Worm (Caenorhabditis elegans): ENCODE data around the gene D2096.11.

The D2096.11 gene

DNA sequence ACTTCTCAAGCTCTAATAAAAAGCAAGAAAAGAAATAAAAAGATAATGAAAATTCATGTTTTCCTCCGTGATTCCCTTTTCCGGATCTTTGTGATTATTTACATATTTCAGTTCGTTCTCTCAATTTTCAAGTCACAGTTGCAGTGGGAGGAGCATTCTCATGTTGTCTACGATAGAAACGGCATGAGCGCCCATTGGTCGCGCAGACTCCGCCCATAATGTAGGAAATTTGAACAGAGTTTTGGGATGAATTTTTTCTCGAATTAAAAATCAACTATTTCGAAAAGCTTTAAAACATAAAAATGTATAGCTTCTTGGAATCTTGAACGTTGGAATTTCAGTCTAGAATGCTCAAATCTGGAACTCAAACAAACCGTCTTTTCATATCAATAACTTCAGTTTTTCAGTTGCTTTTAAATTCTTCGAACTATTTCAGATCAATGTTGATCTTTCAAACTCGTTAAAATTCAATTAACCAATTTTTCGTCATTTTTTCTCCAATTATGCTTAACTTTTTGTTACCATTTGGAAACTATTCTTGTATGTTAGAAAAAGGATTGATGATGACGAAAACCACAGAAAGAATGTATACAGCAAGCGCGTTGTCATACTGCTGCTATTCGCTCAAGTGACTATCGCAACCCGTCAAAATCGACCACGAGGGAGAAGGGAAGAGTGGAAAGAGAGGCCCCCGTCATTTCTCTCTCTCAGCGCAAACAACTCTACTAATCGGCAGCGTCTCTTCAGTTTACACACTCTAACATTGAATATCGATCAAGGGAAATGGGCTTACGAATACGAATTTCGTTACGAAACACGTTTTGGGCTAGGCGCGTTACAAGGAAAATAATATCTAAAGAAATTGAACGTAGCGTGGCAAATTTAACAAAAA is 37.8 kb upstream of the D2096.11 start (continued):
- peak; percentile 60 for TF ChIP-seq ceh-20 (GFP tag; IDR thresholded peaks at IDR 0.05)
- peak; percentile 71; the same call in 1 of the 2 replicates for TF ChIP-seq zfp-3 (GFP tag; conservative IDR thresholded peaks at IDR 0.05)
- no peak for TF ChIP-seq lin-29 (GFP tag; IDR thresholded peaks at IDR 0.05)
- TF ChIP-seq egl-43 (GFP tag; IDR thresholded peaks at IDR 0.05) = peak; percentile 73
- peak; percentile 33 for TF ChIP-seq ceh-62 (tag; optimal IDR thresholded peaks at IDR 0.05)
- TF ChIP-seq mxl-3 (GFP tag; optimal IDR thresholded peaks at IDR 0.05) = peak; percentile 93
- peak; percentile 36 for TF ChIP-seq Y48G9A.11 (GFP tag; IDR thresholded peaks at IDR 0.05)
- TF ChIP-seq duxl-1 (tag; optimal IDR thresholded peaks at IDR 0.05; ENCODE audit: poor library complexity) = peak; percentile 49
- TF ChIP-seq mep-1 (tag; optimal IDR thresholded peaks at IDR 0.05) = peak; percentile 58
- TF ChIP-seq F49E8.2 (tag; optimal IDR thresholded peaks at IDR 0.05; ENCODE audit: borderline replicate concordance) = no peak
- peak; percentile 49 for TF ChIP-seq vab-7 (GFP tag; IDR thresholded peaks at IDR 0.05)
- peak; percentile 73 for TF ChIP-seq lin-39 (tag; optimal IDR thresholded peaks at IDR 0.05)
- TF ChIP-seq Y75B8A.6 (GFP tag; IDR thresholded peaks at IDR 0.05) = 0 out of 2 replicates have a peak, but pooled peaks have one; percentile 17
- TF ChIP-seq ctbp-1 (GFP tag; IDR thresholded peaks at IDR 0.05) = peak; percentile 41; the same call in 1 of the 2 replicates
- TF ChIP-seq dmd-8 (GFP tag; IDR thresholded peaks at IDR 0.05) = peak; percentile 73
- TF ChIP-seq nhr-11 (tag; optimal IDR thresholded peaks at IDR 0.05) = peak; percentile 51
- TF ChIP-seq tra-1 (GFP tag; IDR thresholded peaks at IDR 0.05) = peak; percentile 34; the same call in 1 of the 2 replicates
- peak; percentile 24; the same call in 1 of the 2 replicates for TF ChIP-seq snpc-1.2 (GFP tag; IDR thresholded peaks at IDR 0.05)
- TF ChIP-seq lin-13 (GFP tag; optimal IDR thresholded peaks at IDR 0.05) = peak; percentile 55
- peak; percentile 42 for TF ChIP-seq spr-3 (GFP tag; optimal IDR thresholded peaks at IDR 0.05)
- peak; percentile 24 for TF ChIP-seq nhr-102 (tag; optimal IDR thresholded peaks at IDR 0.05)
- peak; percentile 65 for TF ChIP-seq php-3 (GFP tag; IDR thresholded peaks at IDR 0.05)
- TF ChIP-seq Y105C5A.15 (GFP tag; IDR thresholded peaks at IDR 0.05) = peak; percentile 95
- peak; percentile 20 for TF ChIP-seq F37D6.2 (tag; optimal IDR thresholded peaks at IDR 0.05)
- TF ChIP-seq madf-9 (GFP tag; conservative IDR thresholded peaks at IDR 0.05) = peak; percentile 29; the same call in 1 of the 2 replicates
- TF ChIP-seq spr-1 (tag; optimal IDR thresholded peaks at IDR 0.05) = peak; percentile 49
- peak; percentile 60 for TF ChIP-seq pha-4 (GFP tag; IDR thresholded peaks at IDR 0.05)
- TF ChIP-seq pha-4 (tag; optimal IDR thresholded peaks at IDR 0.05) = peak; percentile 10
- peak; percentile 31; the same call in 1 of the 2 replicates for TF ChIP-seq set-16 (GFP tag; IDR thresholded peaks at IDR 0.05)
- TF ChIP-seq snpc-4 (tag; optimal IDR thresholded peaks at IDR 0.05) = peak; percentile 45
- peak; percentile 20 for TF ChIP-seq sdz-12 (GFP tag; optimal IDR thresholded peaks at IDR 0.05)
- no peak for TF ChIP-seq gei-8 (GFP tag; optimal IDR thresholded peaks at IDR 0.05)
- TF ChIP-seq dve-1 (tag; optimal IDR thresholded peaks at IDR 0.05; ENCODE audit: insufficient read depth) = peak; percentile 61
- TF ChIP-seq nhr-28 (tag; optimal IDR thresholded peaks at IDR 0.05) = peak; percentile 59
- peak; percentile 81 for TF ChIP-seq ceh-28 (tag; optimal IDR thresholded peaks at IDR 0.05)
- peak; percentile 45 for TF ChIP-seq T20F7.1 (GFP tag; optimal IDR thresholded peaks at IDR 0.05)

- TF ChIP-seq egl-43 (GFP tag; IDR thresholded peaks at IDR 0.05) = no peak; the same call in 1 of the 2 replicates
- peak in 1 of 2 experiments; percentile 79 for TF ChIP-seq unc-62 (GFP tag; optimal IDR thresholded peaks at IDR 0.05 in 1 of 2)
- no peak for TF ChIP-seq unc-62 (tag; optimal IDR thresholded peaks at IDR 0.05)
- TF ChIP-seq nhr-48 (tag; optimal IDR thresholded peaks at IDR 0.05) = peak; percentile 78
- no peak for TF ChIP-seq mxl-2 (GFP tag; conservative IDR thresholded peaks at IDR 0.05)
- peak; percentile 46 to 88 for TF ChIP-seq lsy-2 (tag; optimal IDR thresholded peaks at IDR 0.05)
- peak; percentile 72 for TF ChIP-seq hlh-30 (tag; optimal IDR thresholded peaks at IDR 0.05; ENCODE audit: insufficient read depth)
- TF ChIP-seq ZK546.5 (tag; optimal IDR thresholded peaks at IDR 0.05) = no peak
- peak; percentile 59; the same call in 1 of the 2 replicates for TF ChIP-seq dmd-9 (GFP tag; IDR thresholded peaks at IDR 0.05)
- TF ChIP-seq snpc-4 (tag; optimal IDR thresholded peaks at IDR 0.05) = peak; percentile 94
- peak; percentile 95 for TF ChIP-seq snpc-1.2 (GFP tag; IDR thresholded peaks at IDR 0.05)
- no peak for TF ChIP-seq mep-1 (tag; optimal IDR thresholded peaks at IDR 0.05)
- TF ChIP-seq madf-5 (GFP tag; IDR thresholded peaks at IDR 0.05) = 0 out of 4 replicates have a peak, but pooled peaks of 1 of the 2 experiments have one; percentile 31
- TF ChIP-seq dmd-6 (GFP tag; IDR thresholded peaks at IDR 0.05) = peak; percentile 83
- 0 out of 2 replicates have a peak, but pooled peaks have one; percentile 28 for TF ChIP-seq dmd-8 (GFP tag; IDR thresholded peaks at IDR 0.05)
- peak; percentile 100 for TF ChIP-seq ceh-44 (GFP tag; IDR thresholded peaks at IDR 0.05)
- peak; percentile 87 for TF ChIP-seq mes-2 (tag; optimal IDR thresholded peaks at IDR 0.05; ENCODE audit: poor library complexity, severe bottlenecking)
Observed at ce11 chrIV:8428492-8428891, 34.5 kb upstream of the D2096.11 start.
